Worm (Caenorhabditis elegans): ENCODE data around the gene mma-1.

- TF ChIP-seq klf-2 (GFP tag; conservative IDR thresholded peaks at IDR 0.05) (no peak), flt-1 (GFP tag; IDR thresholded peaks at IDR 0.05) (no peak), ztf-29 (GFP tag; IDR thresholded peaks at IDR 0.05) (no peak), ref-1 (GFP tag; conservative IDR thresholded peaks at IDR 0.05) (no peak), cog-1 (tag; optimal IDR thresholded peaks at IDR 0.05) (no peak), med-1 (GFP tag; optimal IDR thresholded peaks at IDR 0.05; ENCODE audit: insufficient read depth) (no peak)
Measured at ce11 chrV:12586793-12587192, 9.3 kb downstream of the mma-1 start.
